Fruit fly (Drosophila melanogaster) S2 (cell line): ENCODE results near the gene CG13460.

Source experiments
- CG8478 ChIP-seq: fragments of >200 bp; optimal IDR thresholded peaks from 2 replicates; lab custom pipeline; 2018
- CTCF ChIP-seq, 2 experiments: fragments of >200 bp; optimal IDR thresholded peaks; 2 replicates each; lab custom pipeline; 2018

CG13460 gene

DNA sequence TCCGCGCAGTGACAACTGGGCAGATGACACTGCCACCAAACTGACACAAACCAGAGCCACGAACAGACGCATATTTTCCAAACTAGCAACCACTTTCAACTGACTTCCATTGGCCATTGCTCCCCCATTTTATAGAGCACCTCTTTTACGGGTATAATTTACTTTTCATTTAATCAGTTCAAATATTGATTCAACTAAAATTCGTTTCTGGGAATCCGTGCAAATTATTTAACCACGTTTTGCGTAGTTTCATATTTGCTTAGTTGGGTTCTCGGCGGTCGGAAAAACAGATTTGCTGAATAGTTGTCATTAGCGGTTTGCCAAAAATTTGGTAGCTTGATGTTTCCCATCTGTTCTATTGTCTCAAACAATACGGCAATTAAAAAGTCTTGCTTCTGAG is at the start of gene CG13460:
Gene CG13460 (minus strand): TSS at position 101 of the 400 bp plus-strand sequence.
- no peak for TF ChIP-seq CTCF (optimal IDR thresholded peaks at IDR 0.05; lab: Kevin White, UChicago)
- no peak for TF ChIP-seq CG8478 (lab: Kevin White, UChicago)

DNA sequence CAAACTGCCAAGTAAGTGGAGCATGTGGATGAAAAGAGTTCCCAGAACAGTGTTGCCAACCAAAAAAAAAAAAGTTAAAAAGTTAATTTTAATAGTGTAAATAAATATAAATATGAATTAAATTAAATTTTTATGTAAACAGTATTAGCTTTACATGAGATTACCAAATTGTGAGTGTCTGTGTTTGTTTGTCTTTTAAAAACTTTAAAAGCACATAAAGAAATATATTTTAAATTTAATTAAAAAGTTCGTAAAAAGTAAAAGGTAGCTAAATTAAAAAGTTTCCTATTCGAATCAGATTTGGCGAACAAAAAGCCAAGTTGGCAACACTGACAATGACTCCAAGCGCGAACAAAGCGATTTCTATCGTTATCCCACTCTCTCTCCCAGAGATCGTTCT is 47.4 kb upstream of the CG13460 start:
- no peak for TF ChIP-seq CTCF (optimal IDR thresholded peaks at IDR 0.05; lab: Kevin White, UChicago)
- no peak for TF ChIP-seq CG8478 (lab: Kevin White, UChicago)

- TF ChIP-seq CTCF (optimal IDR thresholded peaks at IDR 0.05; lab: Kevin White, UChicago) (no peak), CG8478 (lab: Kevin White, UChicago) (no peak)
Observed at dm6 chr3L:15108524-15108923, 47.0 kb upstream of the CG13460 start.

DNA sequence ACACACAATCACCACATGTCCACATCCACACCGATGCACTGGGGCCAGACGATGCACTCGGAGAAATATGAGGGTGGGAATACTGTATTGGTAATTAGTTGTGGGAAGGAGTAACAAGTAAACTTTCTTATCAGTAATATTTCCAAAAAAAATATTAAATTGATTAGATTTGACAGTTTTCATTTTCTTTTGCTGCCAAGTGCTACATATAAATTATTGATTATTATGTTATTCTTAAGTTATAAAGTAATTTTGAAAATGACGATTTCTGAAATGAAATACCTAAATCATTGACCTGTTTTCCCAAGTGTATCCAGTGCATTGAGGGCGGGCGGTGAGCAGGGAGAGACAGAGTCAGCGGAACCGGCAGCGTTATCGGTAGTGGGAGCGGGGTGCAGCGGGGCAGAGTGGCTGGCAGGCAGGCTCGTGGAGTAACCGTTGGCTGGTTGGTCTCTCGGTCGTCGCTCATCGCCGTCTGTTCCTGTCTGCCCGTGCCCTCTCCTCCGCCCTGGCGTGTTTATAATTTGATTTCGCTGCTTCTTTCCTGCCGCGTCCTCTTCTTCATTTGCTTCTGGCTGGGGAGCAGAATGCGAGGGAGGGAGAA is 46.4 kb upstream of the CG13460 start:
- TF ChIP-seq CTCF (optimal IDR thresholded peaks at IDR 0.05; lab: Kevin White, UChicago) (no peak), CG8478 (lab: Kevin White, UChicago) (no peak)

dm6 chr3L:15107158-15107775 is 45.8 kb upstream of the CG13460 start:
- TF ChIP-seq CG8478 (lab: Kevin White, UChicago) (no peak), CTCF (optimal IDR thresholded peaks at IDR 0.05; lab: Kevin White, UChicago) (no peak)

dm6 chr3L:15105566-15106207 is 44.2 kb upstream of the CG13460 start, which contains the start of gene CG45071:
Gene CG45071 (plus strand): TSS chr3L:15105882.
- TF ChIP-seq CTCF (optimal IDR thresholded peaks at IDR 0.05; lab: Kevin White, UChicago) = no peak
- no peak for TF ChIP-seq CG8478 (lab: Kevin White, UChicago)

DNA sequence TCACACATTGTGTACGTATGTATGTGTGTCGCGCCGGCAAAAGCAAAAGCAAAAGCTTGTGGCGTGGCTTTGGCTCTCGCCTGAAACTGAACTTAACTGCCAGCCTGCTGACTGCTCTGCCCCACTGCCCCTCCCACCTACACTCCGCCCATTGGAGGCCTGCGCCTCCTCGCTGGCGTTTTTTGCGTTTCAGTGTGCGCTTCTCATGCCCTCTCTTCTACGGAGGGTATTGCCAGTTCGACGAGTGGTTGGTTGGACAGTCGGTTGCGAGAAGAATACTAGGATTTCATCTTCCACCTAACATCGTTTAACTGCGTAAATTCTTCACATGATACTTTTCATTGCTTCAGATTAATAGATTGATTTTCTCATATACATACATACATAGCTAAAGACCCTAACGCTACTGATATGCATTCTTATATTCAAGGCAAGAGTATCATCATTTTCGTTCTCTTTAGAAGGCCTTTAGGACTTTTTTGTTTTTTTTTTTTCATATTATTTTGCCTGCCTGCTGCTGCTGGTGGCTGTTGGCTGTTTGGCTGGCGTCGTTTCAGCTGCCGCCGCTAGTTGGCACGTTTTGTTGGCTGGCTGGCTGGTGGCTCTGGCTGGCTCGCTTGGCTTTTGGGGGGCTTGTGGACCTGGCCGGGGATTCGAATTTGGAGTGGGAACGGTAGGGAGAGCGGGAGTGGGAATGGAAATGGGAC is 43.5 kb upstream of the CG13460 start:
- TF ChIP-seq CG8478 (lab: Kevin White, UChicago) = no peak
- TF ChIP-seq CTCF (optimal IDR thresholded peaks at IDR 0.05; lab: Kevin White, UChicago) = no peak

- TF ChIP-seq CTCF (optimal IDR thresholded peaks at IDR 0.05; lab: Kevin White, UChicago) (no peak), CG8478 (lab: Kevin White, UChicago) (no peak)
Observed at dm6 chr3L:15103988-15104848, 42.7 kb upstream of the CG13460 start.

- TF ChIP-seq CG8478 (lab: Kevin White, UChicago) (no peak), CTCF (optimal IDR thresholded peaks at IDR 0.05; lab: Kevin White, UChicago) (no peak)
Observed at dm6 chr3L:15102669-15103309, 41.3 kb upstream of the CG13460 start.

dm6 chr3L:15101639-15102413 is 40.3 kb upstream of the CG13460 start:
- no peak for TF ChIP-seq CTCF (optimal IDR thresholded peaks at IDR 0.05; lab: Kevin White, UChicago)
- TF ChIP-seq CG8478 (lab: Kevin White, UChicago) = no peak

- TF ChIP-seq CTCF (optimal IDR thresholded peaks at IDR 0.05; lab: Kevin White, UChicago) (no peak), CG8478 (lab: Kevin White, UChicago) (no peak)
Observed at dm6 chr3L:15100983-15101382, 39.5 kb upstream of the CG13460 start.

dm6 chr3L:15099541-15099940 is 38.0 kb upstream of the CG13460 start:
- no peak for TF ChIP-seq CTCF (optimal IDR thresholded peaks at IDR 0.05; lab: Kevin White, UChicago)
- no peak for TF ChIP-seq CG8478 (lab: Kevin White, UChicago)
